Worm (Caenorhabditis elegans) whole organism, L2 larva: ENCODE results near the gene C04C3.7.

Experiments used
- C34F6.9 ChIP-seq: fragments of 150-350 bp; optimal IDR thresholded peaks from 2 replicates; lab custom pipeline; 2014; ENCODE audit warnings: missing biosample characterization, missing genetic modification characterization
- F13H6.1 ChIP-seq: sonication (generic microtip); optimal IDR thresholded peaks from 2 replicates; lab custom pipeline; 2016; ENCODE audit warnings: missing genetic modification characterization, missing compliant biosample characterization
- Y55F3AM.14 ChIP-seq: fragments of 200-800 bp; sonication (Bioruptor generic); optimal IDR thresholded peaks from 2 replicates; lab custom pipeline; 2018; ENCODE audit warnings: mild to moderate bottlenecking, missing genetic modification characterization, missing compliant biosample characterization
- ZK546.5 ChIP-seq: sonication (generic microtip); optimal IDR thresholded peaks from 2 replicates; lab custom pipeline; 2017; ENCODE audit warnings: missing biosample characterization, missing genetic modification characterization
- alr-1 ChIP-seq: fragments of 150-350 bp; optimal IDR thresholded peaks from 2 replicates; lab custom pipeline; 2014; ENCODE audit warnings: missing biosample characterization, missing genetic modification characterization
- ama-1 ChIP-seq: fragments of 150-350 bp; optimal IDR thresholded peaks from 2 replicates; lab custom pipeline; 2018; ENCODE audit warnings: inconsistent platforms
- ceh-16 ChIP-seq: fragments of 150-350 bp; optimal IDR thresholded peaks from 2 replicates; lab custom pipeline; 2014; ENCODE audit warnings: missing biosample characterization, missing genetic modification characterization
- ceh-82 ChIP-seq: fragments of 150-350 bp; optimal IDR thresholded peaks from 2 replicates; lab custom pipeline; 2014; ENCODE audit warnings: missing biosample characterization, missing genetic modification characterization
- crh-2 ChIP-seq: sonication (generic microtip); optimal IDR thresholded peaks from 2 replicates; lab custom pipeline; 2017; ENCODE audit warnings: missing biosample characterization, missing genetic modification characterization
- egl-27 ChIP-seq: sonication (generic microtip); optimal IDR thresholded peaks from 3 replicates; lab custom pipeline; 2017; ENCODE audit warnings: missing biosample characterization, missing genetic modification reagents, missing genetic modification characterization
- elt-1 ChIP-seq: fragments of 150-350 bp; optimal IDR thresholded peaks from 2 replicates; lab custom pipeline; 2014; ENCODE audit warnings: missing biosample characterization, missing genetic modification characterization
- gmeb-1 ChIP-seq: fragments of 150-350 bp; optimal IDR thresholded peaks from 2 replicates; lab custom pipeline; 2014; ENCODE audit warnings: missing biosample characterization, missing genetic modification characterization
- lin-39 ChIP-seq: fragments of 150-350 bp; optimal IDR thresholded peaks from 2 replicates; lab custom pipeline; 2014; ENCODE audit warnings: missing biosample characterization, missing genetic modification reagents, missing genetic modification characterization
- mab-5 ChIP-seq: fragments of 150-350 bp; optimal IDR thresholded peaks from 2 replicates; lab custom pipeline; 2014; ENCODE audit warnings: missing biosample characterization, missing genetic modification characterization
- mdl-1 ChIP-seq, 2 experiments: fragments of 150-350 bp in 1 of 2; sonication (generic microtip) in 1 of 2; optimal IDR thresholded peaks; 2 replicates each; lab custom pipeline; 2017; ENCODE audit warnings: missing biosample characterization in 2 of 2, missing genetic modification characterization in 2 of 2
- nhr-10 ChIP-seq: sonication (generic microtip); optimal IDR thresholded peaks from 2 replicates; lab custom pipeline; 2017; ENCODE audit warnings: missing biosample characterization, missing genetic modification characterization
- nhr-11 ChIP-seq: fragments of 150-350 bp; optimal IDR thresholded peaks from 2 replicates; lab custom pipeline; 2014; ENCODE audit warnings: missing biosample characterization, missing genetic modification characterization
- nhr-12 ChIP-seq: fragments of 150-350 bp; optimal IDR thresholded peaks from 2 replicates; lab custom pipeline; 2014; ENCODE audit warnings: missing biosample characterization, missing genetic modification characterization
- nhr-129 ChIP-seq: fragments of 150-350 bp; optimal IDR thresholded peaks from 2 replicates; lab custom pipeline; 2014; ENCODE audit warnings: missing biosample characterization, missing genetic modification characterization
- nhr-21 ChIP-seq: fragments of 150-350 bp; optimal IDR thresholded peaks from 2 replicates; lab custom pipeline; 2014; ENCODE audit warnings: missing biosample characterization, missing genetic modification characterization
- nhr-23 ChIP-seq: fragments of 150-350 bp; optimal IDR thresholded peaks from 2 replicates; lab custom pipeline; 2014; ENCODE audit warnings: missing biosample characterization, missing genetic modification reagents, missing genetic modification characterization
- nhr-237 ChIP-seq: fragments of 150-350 bp; optimal IDR thresholded peaks from 2 replicates; lab custom pipeline; 2014; ENCODE audit warnings: missing biosample characterization, missing genetic modification characterization
- nhr-25 ChIP-seq: fragments of 150-350 bp; sonication (generic microtip); optimal IDR thresholded peaks from 3 replicates; lab custom pipeline; 2014; ENCODE audit warnings: missing biosample characterization, missing genetic modification characterization
- nhr-6 ChIP-seq: fragments of 150-350 bp; optimal IDR thresholded peaks from 2 replicates; lab custom pipeline; 2014; ENCODE audit warnings: missing biosample characterization, missing genetic modification characterization
- nhr-77 ChIP-seq: fragments of 150-350 bp; optimal IDR thresholded peaks from 2 replicates; lab custom pipeline; 2014; ENCODE audit warnings: missing biosample characterization, missing genetic modification characterization
- peb-1 ChIP-seq: fragments of 150-350 bp; optimal IDR thresholded peaks from 2 replicates; lab custom pipeline; 2014; ENCODE audit warnings: missing biosample characterization, missing genetic modification characterization
- sem-4 ChIP-seq: fragments of 150-350 bp; optimal IDR thresholded peaks from 2 replicates; lab custom pipeline; 2014; ENCODE audit warnings: missing biosample characterization, missing genetic modification reagents, missing genetic modification characterization
- skn-1 ChIP-seq: sonication (generic microtip); optimal IDR thresholded peaks from 2 replicates; lab custom pipeline; 2017; ENCODE audit warnings: missing biosample characterization, missing genetic modification characterization
- sma-3 ChIP-seq: sonication (generic microtip); optimal IDR thresholded peaks from 2 replicates; lab custom pipeline; 2016; ENCODE audit warnings: missing genetic modification reagents, missing genetic modification characterization, missing compliant biosample characterization
- sma-9 ChIP-seq, 2 experiments: fragments of 150-350 bp in 1 of 2; sonication (generic microtip) in 1 of 2; optimal IDR thresholded peaks; 2 replicates each; lab custom pipeline; 2014 to 2016; ENCODE audit warnings: missing genetic modification characterization in 2 of 2, mild to moderate bottlenecking in 1 of 2, missing biosample characterization in 1 of 2, missing compliant biosample characterization in 1 of 2, missing genetic modification reagents in 1 of 2, moderate library complexity in 1 of 2
- snpc-4 ChIP-seq: fragments of 150-350 bp; optimal IDR thresholded peaks from 2 replicates; lab custom pipeline; 2014; ENCODE audit warnings: missing biosample characterization, missing genetic modification characterization
- unc-39 ChIP-seq: fragments of 150-350 bp; optimal IDR thresholded peaks from 2 replicates; lab custom pipeline; 2014; ENCODE audit warnings: missing biosample characterization, missing genetic modification characterization
- unc-55 ChIP-seq: fragments of 150-350 bp; sonication (generic microtip); optimal IDR thresholded peaks from 3 replicates; lab custom pipeline; 2014; ENCODE audit warnings: missing biosample characterization, missing genetic modification reagents, missing genetic modification characterization
- unc-62 ChIP-seq: fragments of 150-350 bp; optimal IDR thresholded peaks from 2 replicates; lab custom pipeline; 2014; ENCODE audit warnings: missing biosample characterization, missing genetic modification reagents, missing genetic modification characterization
- zag-1 ChIP-seq: fragments of 150-350 bp; optimal IDR thresholded peaks from 2 replicates; lab custom pipeline; 2014; ENCODE audit warnings: missing biosample characterization, missing genetic modification characterization
- ztf-1 ChIP-seq: fragments of 200-800 bp; sonication (Bioruptor generic); conservative IDR thresholded peaks from 2 replicates; pipeline ENCODE4 v1.3.6; 2022; ENCODE audit warnings: missing genetic modification characterization, missing compliant biosample characterization
- ztf-11 ChIP-seq: sonication (generic microtip); optimal IDR thresholded peaks from 2 replicates; lab custom pipeline; 2017; ENCODE audit warnings: missing biosample characterization, missing genetic modification characterization
- ztf-4 ChIP-seq: fragments of 150-350 bp; optimal IDR thresholded peaks from 2 replicates; lab custom pipeline; 2014; ENCODE audit warnings: missing biosample characterization, missing genetic modification characterization

The C04C3.7 gene

ce11 chrIV:3440848-3441247 is 7.6 kb upstream of the C04C3.7 start, which contains the start of gene grd-10:
Gene grd-10 (plus strand): TSS chrIV:3441055.
- TF ChIP-seq sma-9 (GFP tag; optimal IDR thresholded peaks at IDR 0.05; lab: Kevin White, UChicago) (peak; percentile 54), sma-9 (tag; optimal IDR thresholded peaks at IDR 0.05; lab: Kevin White, UChicago) (no peak), ceh-16 (peak; percentile 70), nhr-6 (tag; lab: Kevin White, UChicago) (no peak), nhr-25 (peak; percentile 35), unc-55 (GFP tag; lab: Kevin White, UChicago) (no peak), ztf-11 (tag; lab: Kevin White, UChicago) (no peak), unc-62 (GFP tag; lab: Kevin White, UChicago) (no peak), ceh-82 (no peak), elt-1 (tag; lab: Kevin White, UChicago) (peak; percentile 72), snpc-4 (tag; lab: Kevin White, UChicago) (no peak), nhr-11 (tag; lab: Kevin White, UChicago) (no peak), nhr-129 (tag; lab: Kevin White, UChicago) (no peak), Y55F3AM.14 (no peak), crh-2 (tag; lab: Kevin White, UChicago) (no peak), unc-39 (no peak), F13H6.1 (no peak), egl-27 (tag; lab: Kevin White, UChicago) (no peak), gmeb-1 (tag; lab: Kevin White, UChicago) (no peak)

ce11 chrIV:3439354-3439753 is 6.1 kb upstream of the C04C3.7 start, which contains the start of gene grd-3:
Gene grd-3 (plus strand): TSS chrIV:3439655.
- no peak for TF ChIP-seq gmeb-1 (tag; lab: Kevin White, UChicago)
- peak; percentile 62 for TF ChIP-seq nhr-25
- TF ChIP-seq sem-4 (tag; lab: Kevin White, UChicago) = no peak
- no peak for TF ChIP-seq sma-3
- no peak for TF ChIP-seq peb-1 (tag; lab: Kevin White, UChicago)
- TF ChIP-seq skn-1 = no peak
- peak; percentile 72 for TF ChIP-seq ceh-16
- TF ChIP-seq ZK546.5 = no peak
- no peak for TF ChIP-seq ceh-82
- TF ChIP-seq ztf-11 (tag; lab: Kevin White, UChicago) = no peak
- TF ChIP-seq elt-1 (tag; lab: Kevin White, UChicago) = peak; percentile 81
- TF ChIP-seq snpc-4 (tag; lab: Kevin White, UChicago) = no peak
- no peak for TF ChIP-seq F13H6.1
- TF ChIP-seq Y55F3AM.14 = no peak
- TF ChIP-seq nhr-23 (tag; lab: Kevin White, UChicago) = no peak
- no peak for TF ChIP-seq ztf-4 (tag; lab: Kevin White, UChicago)
- no peak for TF ChIP-seq nhr-10 (tag; lab: Kevin White, UChicago)
- TF ChIP-seq zag-1 (tag; lab: Kevin White, UChicago) = no peak
- TF ChIP-seq nhr-12 = no peak
- no peak for TF ChIP-seq nhr-129 (tag; lab: Kevin White, UChicago)
- TF ChIP-seq unc-55 (GFP tag; lab: Kevin White, UChicago) = no peak
- TF ChIP-seq mdl-1 (tag; optimal IDR thresholded peaks at IDR 0.05; lab: Kevin White, UChicago) = no peak
- TF ChIP-seq sma-9 (GFP tag; optimal IDR thresholded peaks at IDR 0.05; lab: Kevin White, UChicago) = peak; percentile 43
- TF ChIP-seq sma-9 (tag; optimal IDR thresholded peaks at IDR 0.05; lab: Kevin White, UChicago) = no peak
- no peak for TF ChIP-seq unc-62 (GFP tag; lab: Kevin White, UChicago)

ce11 chrIV:3438022-3438421 is 4.7 kb upstream of the C04C3.7 start, which contains the start of gene grd-13:
Gene grd-13 (plus strand): TSS chrIV:3438312.
- TF ChIP-seq sem-4 (tag; lab: Kevin White, UChicago) (no peak), skn-1 (no peak), nhr-23 (tag; lab: Kevin White, UChicago) (peak; percentile 60), F13H6.1 (no peak), nhr-21 (no peak), nhr-10 (tag; lab: Kevin White, UChicago) (no peak), ztf-1 (GFP tag; lab: Robert Waterston, UW) (no peak), elt-1 (tag; lab: Kevin White, UChicago) (peak; percentile 70), nhr-237 (tag; lab: Kevin White, UChicago) (no peak), lin-39 (tag; lab: Kevin White, UChicago) (no peak), unc-62 (GFP tag; lab: Kevin White, UChicago) (no peak), sma-9 (GFP tag; optimal IDR thresholded peaks at IDR 0.05; lab: Kevin White, UChicago) (peak; percentile 36), sma-9 (tag; optimal IDR thresholded peaks at IDR 0.05; lab: Kevin White, UChicago) (no peak), nhr-12 (no peak), C34F6.9 (tag; lab: Kevin White, UChicago) (no peak), gmeb-1 (tag; lab: Kevin White, UChicago) (no peak), nhr-25 (peak; percentile 32), ama-1 (lab: Kevin White, UChicago) (no peak), mdl-1 (tag; optimal IDR thresholded peaks at IDR 0.05; lab: Kevin White, UChicago) (no peak), ceh-16 (peak; percentile 85), alr-1 (no peak), ZK546.5 (no peak), mab-5 (tag; lab: Kevin White, UChicago) (no peak), ztf-11 (tag; lab: Kevin White, UChicago) (no peak), nhr-77 (no peak), egl-27 (tag; lab: Kevin White, UChicago) (no peak)
